Worm (Caenorhabditis elegans) whole organism, midembryonic: ENCODE data around the gene hsp-16.2.

Experiments used
- T22C8.4 ChIP-seq: fragments of 200-800 bp; sonication (Bioruptor generic); IDR thresholded peaks from 2 replicates; pipeline ENCODE4 v1.3.6; 2022; ENCODE audit warnings: missing genetic modification characterization, missing compliant biosample characterization
- cog-1 ChIP-seq: sonication (generic microtip); optimal IDR thresholded peaks from 2 replicates; lab custom pipeline; 2016; ENCODE audit warnings: missing genetic modification characterization, missing compliant biosample characterization

DNA sequence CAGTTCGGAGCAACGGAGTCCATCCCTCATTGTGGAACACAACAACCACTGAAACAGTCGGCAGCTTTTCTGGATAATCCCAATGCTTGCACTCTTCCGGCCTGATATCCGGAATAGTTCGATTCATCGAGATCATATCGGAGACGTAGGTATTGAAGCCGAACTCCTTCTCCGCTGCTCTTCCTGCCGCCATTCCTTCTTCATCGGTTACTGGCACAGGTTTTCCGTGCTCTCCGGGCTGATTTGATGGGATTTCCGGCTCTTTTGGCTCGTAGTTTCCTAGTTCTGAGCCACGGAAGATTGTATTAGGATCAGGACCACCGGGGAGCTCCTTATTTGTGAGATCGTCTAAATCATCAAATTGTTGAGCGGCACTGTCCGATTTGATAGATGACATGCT, 15.3 kb upstream of the hsp-16.2 start:
- no peak for TF ChIP-seq T22C8.4 (GFP tag; lab: Robert Waterston, UW)
- no peak for TF ChIP-seq cog-1
